Fruit fly (Drosophila melanogaster) whole organism, embryonic: ENCODE data around the gene CG42819.

Source experiments
- Adf1 ChIP-seq: fragments of 200-800 bp; sonication (Bioruptor generic); IDR thresholded peaks from 2 replicates; pipeline ENCODE4 v1.3.6; 2022; ENCODE audit warnings: missing biosample characterization, missing genetic modification characterization
- Bdp1 ChIP-seq: fragments of 200-800 bp; sonication (Bioruptor generic); optimal IDR thresholded peaks from 3 replicates; lab custom pipeline; 2016; ENCODE audit warnings: missing biosample characterization, missing genetic modification characterization
- CG10654 ChIP-seq: fragments of 200-800 bp; sonication (Bioruptor generic); optimal IDR thresholded peaks from 2 replicates; lab custom pipeline; 2016; ENCODE audit warnings: missing biosample characterization, missing genetic modification characterization
- CG2120 ChIP-seq: fragments of 200-800 bp; sonication (Bioruptor generic); optimal IDR thresholded peaks from 3 replicates; lab custom pipeline; 2016; ENCODE audit warnings: missing biosample characterization, missing genetic modification characterization
- CG2199 ChIP-seq: fragments of 200-800 bp; sonication (Bioruptor generic); IDR thresholded peaks from 3 replicates; pipeline ENCODE4 v1.3.6; 2022; ENCODE audit warnings: missing biosample characterization, missing genetic modification characterization
- CG31365 ChIP-seq: fragments of 200-800 bp; sonication (Bioruptor generic); optimal IDR thresholded peaks from 2 replicates; lab custom pipeline; 2018; ENCODE audit warnings: missing biosample characterization, mild to moderate bottlenecking, missing genetic modification characterization
- CG3163 ChIP-seq: fragments of 200-800 bp; sonication (Bioruptor generic); optimal IDR thresholded peaks from 3 replicates; lab custom pipeline; 2016; ENCODE audit warnings: missing biosample characterization, missing genetic modification characterization
- CG32767 ChIP-seq: fragments of 200-800 bp; sonication (Bioruptor generic); IDR thresholded peaks from 2 replicates; pipeline ENCODE4 v1.3.6; 2022; ENCODE audit warnings: missing biosample characterization, missing genetic modification characterization
- CG34224 ChIP-seq: fragments of 200-800 bp; sonication (Bioruptor generic); IDR thresholded peaks from 3 replicates; pipeline ENCODE4 v1.3.6; 2022; ENCODE audit warnings: missing biosample characterization, missing genetic modification characterization; ENCODE audit not compliant: partially characterized antibody
- CG3847 ChIP-seq: fragments of 200-800 bp; sonication (Bioruptor generic); IDR thresholded peaks from 2 replicates; pipeline ENCODE4 v1.3.6; 2022; ENCODE audit warnings: missing biosample characterization, missing genetic modification characterization
- CG6272 ChIP-seq: fragments of 200-800 bp; sonication (Bioruptor generic); IDR thresholded peaks from 2 replicates; pipeline ENCODE4 v1.3.6; 2022; ENCODE audit warnings: missing biosample characterization, missing genetic modification characterization
- Chrac-16 ChIP-seq: fragments of 200-800 bp; sonication (Bioruptor generic); optimal IDR thresholded peaks from 3 replicates; lab custom pipeline; 2016; ENCODE audit warnings: missing biosample characterization, missing genetic modification characterization
- CoRest ChIP-seq: fragments of 200-800 bp; sonication (Bioruptor generic); optimal IDR thresholded peaks from 3 replicates; lab custom pipeline; 2018; ENCODE audit warnings: missing biosample characterization, mild to moderate bottlenecking, missing genetic modification characterization, moderate library complexity
- Drgx ChIP-seq: fragments of 200-800 bp; sonication (Bioruptor generic); IDR thresholded peaks from 2 replicates; pipeline ENCODE4 v1.3.6; 2022; ENCODE audit warnings: missing biosample characterization, missing genetic modification characterization
- Ets97D ChIP-seq: fragments of 200-800 bp; sonication (Bioruptor generic); optimal IDR thresholded peaks from 3 replicates; lab custom pipeline; 2016; ENCODE audit warnings: missing biosample characterization, missing genetic modification characterization
- HLH54F ChIP-seq: fragments of 200-800 bp; sonication (Bioruptor generic); optimal IDR thresholded peaks from 3 replicates; lab custom pipeline; 2016; ENCODE audit warnings: missing biosample characterization, missing genetic modification characterization
- HmgZ ChIP-seq: fragments of 200-800 bp; sonication (Bioruptor generic); optimal IDR thresholded peaks from 2 replicates; lab custom pipeline; 2018; ENCODE audit warnings: missing biosample characterization, mild to moderate bottlenecking, missing genetic modification characterization
- Hmx ChIP-seq: fragments of 200-800 bp; sonication (Bioruptor generic); optimal IDR thresholded peaks from 2 replicates; lab custom pipeline; 2016; ENCODE audit warnings: missing biosample characterization, missing genetic modification characterization
- Hr51 ChIP-seq, 2 experiments: fragments of 200-800 bp; sonication (Bioruptor generic); optimal IDR thresholded peaks; 2 replicates in 1 of 2; 3 replicates in 1 of 2; lab custom pipeline; 2016 to 2018; ENCODE audit warnings: missing biosample characterization in 2 of 2, missing genetic modification characterization in 2 of 2, mild to moderate bottlenecking in 1 of 2, moderate library complexity in 1 of 2
- Hr78 ChIP-seq, 2 experiments: fragments of 200-800 bp in 1 of 2; fragments of >200 bp in 1 of 2; sonication (Bioruptor generic) in 1 of 2; optimal IDR thresholded peaks; 2 replicates each; lab custom pipeline; 2017 to 2019; ENCODE audit warnings: missing biosample characterization in 2 of 2, missing genetic modification characterization in 2 of 2, mild to moderate bottlenecking in 1 of 2, moderate library complexity in 1 of 2
- MESR4 ChIP-seq: fragments of 200-800 bp; sonication (Bioruptor generic); optimal IDR thresholded peaks from 2 replicates; lab custom pipeline; 2018; ENCODE audit warnings: missing biosample characterization, mild to moderate bottlenecking, missing genetic modification characterization, moderate library complexity
- Myb ChIP-seq: fragments of 200-800 bp; sonication (Bioruptor generic); optimal IDR thresholded peaks from 2 replicates; lab custom pipeline; 2016; ENCODE audit warnings: missing biosample characterization, missing genetic modification characterization
- NFAT ChIP-seq: fragments of 200-800 bp; sonication (Bioruptor generic); IDR thresholded peaks from 2 replicates; pipeline ENCODE4 v1.3.6; 2022; ENCODE audit warnings: missing biosample characterization, missing genetic modification characterization
- Opbp ChIP-seq: fragments of 200-800 bp; sonication (Bioruptor generic); IDR thresholded peaks from 3 replicates; pipeline ENCODE4 v1.3.6; 2022; ENCODE audit warnings: missing biosample characterization, missing genetic modification characterization; ENCODE audit not compliant: partially characterized antibody
- Rfx ChIP-seq: fragments of 200-800 bp; sonication (Bioruptor generic); IDR thresholded peaks from 2 replicates; pipeline ENCODE4 v1.3.6; 2022; ENCODE audit warnings: missing biosample characterization, missing genetic modification characterization
- Sox102F ChIP-seq: fragments of 200-800 bp; sonication (Bioruptor generic); optimal IDR thresholded peaks from 2 replicates; lab custom pipeline; 2018; ENCODE audit warnings: missing biosample characterization, mild to moderate bottlenecking, missing genetic modification characterization, moderate library complexity
- Trl ChIP-seq, 3 experiments: fragments of >200 bp in 2 of 3; fragments of 200-800 bp in 1 of 3; sonication (Bioruptor generic) in 1 of 3; optimal IDR thresholded peaks; 2 replicates in 1 of 3; 3 replicates in 2 of 3; lab custom pipeline; 2016 to 2017; ENCODE audit warnings: missing biosample characterization in 1 of 3, missing genetic modification characterization in 1 of 3
- YL-1 ChIP-seq: fragments of 200-800 bp; sonication (Bioruptor generic); optimal IDR thresholded peaks from 3 replicates; lab custom pipeline; 2017; ENCODE audit warnings: missing biosample characterization, mild to moderate bottlenecking, missing genetic modification characterization
- chinmo ChIP-seq: fragments of 200-800 bp; sonication (Bioruptor generic); IDR thresholded peaks from 4 replicates; pipeline ENCODE4 v1.3.6; 2022; ENCODE audit warnings: missing biosample characterization, missing genetic modification characterization; ENCODE audit not compliant: partially characterized antibody
- chn ChIP-seq: fragments of 200-800 bp; sonication (Bioruptor generic); optimal IDR thresholded peaks from 2 replicates; lab custom pipeline; 2016; ENCODE audit warnings: missing biosample characterization, missing genetic modification characterization
- crp ChIP-seq, 2 experiments: fragments of 200-800 bp; sonication (Bioruptor generic); optimal IDR thresholded peaks; 2 replicates in 1 of 2; 3 replicates in 1 of 2; lab custom pipeline; 2017; ENCODE audit warnings: missing biosample characterization in 2 of 2, missing genetic modification characterization in 2 of 2, mild to moderate bottlenecking in 1 of 2, moderate library complexity in 1 of 2
- dm ChIP-seq: fragments of 200-800 bp; sonication (Bioruptor generic); optimal IDR thresholded peaks from 3 replicates; lab custom pipeline; 2016; ENCODE audit warnings: missing biosample characterization, missing genetic modification characterization
- ftz-f1 ChIP-seq: fragments of 200-800 bp; sonication (Bioruptor generic); optimal IDR thresholded peaks from 2 replicates; lab custom pipeline; 2016; ENCODE audit warnings: missing biosample characterization, missing genetic modification characterization
- ken ChIP-seq: fragments of 200-800 bp; sonication (Bioruptor generic); IDR thresholded peaks from 3 replicates; pipeline ENCODE4 v1.3.6; 2022; ENCODE audit warnings: missing biosample characterization, missing genetic modification characterization
- knrl ChIP-seq: fragments of 200-800 bp; sonication (Bioruptor generic); IDR thresholded peaks from 3 replicates; pipeline ENCODE4 v1.3.6; 2022; ENCODE audit warnings: missing biosample characterization, missing genetic modification characterization; ENCODE audit not compliant: partially characterized antibody
- mam ChIP-seq: fragments of 200-800 bp; sonication (Bioruptor generic); optimal IDR thresholded peaks from 3 replicates; lab custom pipeline; 2016; ENCODE audit warnings: missing biosample characterization, missing genetic modification characterization
- nom ChIP-seq: fragments of 200-800 bp; sonication (Bioruptor generic); optimal IDR thresholded peaks from 2 replicates; lab custom pipeline; 2017; ENCODE audit warnings: missing biosample characterization, missing genetic modification characterization, mild to moderate bottlenecking, moderate library complexity, missing genetic modification reagents
- peb ChIP-seq: fragments of 200-800 bp; sonication (Bioruptor generic); IDR thresholded peaks from 2 replicates; pipeline ENCODE4 v1.3.6; 2022; ENCODE audit warnings: missing biosample characterization, missing genetic modification characterization
- sisA ChIP-seq: fragments of 200-800 bp; sonication (Bioruptor generic); IDR thresholded peaks from 2 replicates; pipeline ENCODE4 v1.3.6; 2022; ENCODE audit warnings: missing biosample characterization, missing genetic modification characterization
- slbo ChIP-seq: fragments of 200-800 bp; sonication (Bioruptor generic); IDR thresholded peaks from 2 replicates; pipeline ENCODE4 v1.3.6; 2022; ENCODE audit warnings: missing biosample characterization, missing genetic modification characterization
- tin ChIP-seq: fragments of 200-800 bp; sonication (Bioruptor generic); optimal IDR thresholded peaks from 3 replicates; lab custom pipeline; 2016; ENCODE audit warnings: missing biosample characterization, missing genetic modification characterization
- tio ChIP-seq: fragments of 200-800 bp; sonication (Bioruptor generic); optimal IDR thresholded peaks from 2 replicates; lab custom pipeline; 2017; ENCODE audit warnings: missing biosample characterization, missing genetic modification characterization, inconsistent platforms
- trem ChIP-seq: fragments of 200-800 bp; optimal IDR thresholded peaks from 3 replicates; lab custom pipeline; 2019; ENCODE audit warnings: missing biosample characterization, mild to moderate bottlenecking, missing genetic modification characterization, moderate library complexity
- twi ChIP-seq: fragments of 200-800 bp; optimal IDR thresholded peaks from 2 replicates; lab custom pipeline; 2019; ENCODE audit warnings: missing biosample characterization, mild to moderate bottlenecking, missing genetic modification characterization, moderate library complexity
- zen2 ChIP-seq: fragments of 200-800 bp; sonication (Bioruptor generic); IDR thresholded peaks from 3 replicates; pipeline ENCODE4 v1.3.6; 2022; ENCODE audit warnings: missing biosample characterization, missing genetic modification characterization; ENCODE audit not compliant: partially characterized antibody

Gene CG42819

dm6 chr2L:8437176-8437575 is 48.0 kb upstream of the CG42819 start, which contains the start of the genes D12 and Chrac-14 (continued):
- TF ChIP-seq Bdp1: peak; percentile 16
- peak; percentile 13; the same call in 1 of the 2 replicates for TF ChIP-seq sisA (GFP tag; lab: Robert Waterston, UW)
- peak; percentile 42 for TF ChIP-seq MESR4 (GFP tag; lab: Kevin White, UChicago)
- no peak for TF ChIP-seq Chrac-16 (GFP tag; lab: Kevin White, UChicago)
- peak; percentile 37; the same call in 1 of the 2 replicates for TF ChIP-seq slbo (GFP tag; lab: Robert Waterston, UW)
- no peak for TF ChIP-seq Hmx (GFP tag; lab: Kevin White, UChicago)
- 0 out of 4 replicates have a peak, but pooled peaks have one; percentile 10 for TF ChIP-seq chinmo (GFP tag; lab: Robert Waterston, UW)
- 0 out of 3 replicates have a peak, but pooled peaks have one; percentile 7 for TF ChIP-seq Opbp
- no peak for TF ChIP-seq CG6272 (GFP tag; lab: Robert Waterston, UW)
- TF ChIP-seq YL-1 (GFP tag; lab: Kevin White, UChicago): peak; percentile 45
- TF ChIP-seq trem (tag; lab: Kevin White, UChicago): peak; percentile 49
- TF ChIP-seq HLH54F (GFP tag; lab: Kevin White, UChicago): no peak
- TF ChIP-seq ken: peak; percentile 56; the same call in 1 of the 3 replicates
- TF ChIP-seq Ets97D (GFP tag; lab: Kevin White, UChicago): peak; percentile 12
- TF ChIP-seq Adf1 (GFP tag; lab: Robert Waterston, UW): 0 out of 2 replicates have a peak, but pooled peaks have one; percentile 16
- peak; percentile 60 to 92 for TF ChIP-seq crp (GFP tag; optimal IDR thresholded peaks at IDR 0.05; lab: Kevin White, UChicago)
- no peak for TF ChIP-seq CG2120 (GFP tag; lab: Kevin White, UChicago)
- peak; percentile 27 for TF ChIP-seq tin
- peak; percentile 54 for TF ChIP-seq Myb
- peak; percentile 37 for TF ChIP-seq mam (GFP tag; lab: Kevin White, UChicago)
- TF ChIP-seq Rfx: no peak; the same call in 1 of the 2 replicates
- peak; percentile 18 for TF ChIP-seq HmgZ (tag; lab: Kevin White, UChicago)
- peak; percentile 65 for TF ChIP-seq CG3847 (GFP tag; lab: Robert Waterston, UW)

- TF ChIP-seq Sox102F (GFP tag; lab: Kevin White, UChicago) (no peak), peb (no peak), Drgx (no peak), CG10654 (GFP tag; lab: Kevin White, UChicago) (no peak), Opbp (0 out of 3 replicates have a peak, but pooled peaks have one; percentile 45), CG3163 (GFP tag; lab: Kevin White, UChicago) (peak; percentile 75), zen2 (no peak), CG31365 (tag; lab: Kevin White, UChicago) (no peak), NFAT (GFP tag; lab: Robert Waterston, UW) (0 out of 2 replicates have a peak, but pooled peaks have one; percentile 28), HmgZ (tag; lab: Kevin White, UChicago) (no peak), nom (peak; percentile 16), knrl (GFP tag; lab: Robert Waterston, UW) (no peak), CG34224 (GFP tag; lab: Robert Waterston, UW) (peak; percentile 34; the same call in 1 of the 3 replicates), ftz-f1 (no peak), twi (tag; lab: Kevin White, UChicago) (no peak), Hr78 (GFP tag; optimal IDR thresholded peaks at IDR 0.05; lab: Kevin White, UChicago) (no peak), tio (no peak), Trl (optimal IDR thresholded peaks at IDR 0.05; lab: Kevin White, UChicago) (peak; percentile 55 to 60), Trl (GFP tag; optimal IDR thresholded peaks at IDR 0.05; lab: Kevin White, UChicago) (no peak), CG32767 (GFP tag; lab: Robert Waterston, UW) (no peak), Hr51 (GFP tag; optimal IDR thresholded peaks at IDR 0.05; lab: Kevin White, UChicago) (no peak), chn (no peak), CoRest (tag; lab: Kevin White, UChicago) (no peak), CG2199 (GFP tag; lab: Robert Waterston, UW) (peak; percentile 78; the same call in 2 of the 3 replicates), dm (GFP tag; lab: Kevin White, UChicago) (no peak)
These were observed 44.4 kb upstream of the CG42819 start, which contains the start of gene grk for dm6 chr2L:8433512-8433911. TSS of gene grk (minus strand) at chr2L:8433598.
